Fruit fly (Drosophila melanogaster): ENCODE results near the gene CG1227.
A peak's percentile ranks its signal among the peaks of the same experiment; 100 is the strongest.

Gene CG1227

DNA sequence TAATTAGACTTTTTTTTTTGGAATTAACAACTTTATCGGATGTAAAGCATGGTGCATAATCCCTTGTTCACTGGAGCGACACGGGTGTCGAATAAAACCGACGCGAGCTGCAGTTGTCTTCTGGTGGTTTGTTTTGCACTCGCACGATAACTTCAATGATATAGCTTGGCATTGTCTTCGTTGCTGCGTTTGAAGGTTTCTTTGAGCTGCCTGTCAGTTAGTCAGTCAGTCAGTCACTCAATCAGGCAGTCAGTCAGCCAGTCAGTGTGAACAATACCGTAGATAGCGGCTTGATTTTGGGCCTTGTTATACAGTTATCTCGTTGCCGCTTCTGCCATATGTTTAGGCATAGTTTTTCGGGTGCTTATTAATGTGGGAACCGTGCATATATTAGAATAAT is 10.0 kb upstream of the CG1227 start:
- TF ChIP-seq CG7101 (tag; optimal IDR thresholded peaks at IDR 0.05): no peak
- TF ChIP-seq cic (GFP tag; optimal IDR thresholded peaks at IDR 0.05): no peak
- no peak for TF ChIP-seq CG11617 (GFP tag; optimal IDR thresholded peaks at IDR 0.05)
- no peak for TF ChIP-seq CG14711 (tag; optimal IDR thresholded peaks at IDR 0.05)
- no peak for TF ChIP-seq Crg-1 (GFP tag; optimal IDR thresholded peaks at IDR 0.05)
- no peak for TF ChIP-seq tj (GFP tag; optimal IDR thresholded peaks at IDR 0.05)
- no peak for TF ChIP-seq kay (GFP tag; ENCODE audit: borderline replicate concordance)
- no peak for TF ChIP-seq pad (GFP tag; optimal IDR thresholded peaks at IDR 0.05)
- TF ChIP-seq Hr96 (GFP tag; optimal IDR thresholded peaks at IDR 0.05): no peak

DNA sequence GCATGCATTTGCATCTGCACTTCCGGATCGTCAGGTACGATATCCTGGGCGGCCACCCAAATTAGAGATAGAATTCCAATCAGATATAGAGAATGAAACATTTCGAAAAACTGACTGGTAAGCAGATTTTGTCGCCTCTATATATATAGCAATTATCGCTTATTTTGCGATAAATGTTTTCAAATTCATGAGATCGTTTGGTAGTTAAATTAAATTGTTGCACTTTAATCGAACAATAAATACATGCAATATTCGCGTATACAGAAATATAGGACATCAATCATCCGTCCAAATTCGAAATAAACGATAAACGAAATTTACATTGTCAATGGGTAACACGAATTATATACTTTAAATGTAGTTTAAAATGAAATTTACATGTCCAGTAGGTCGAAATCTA is 2.3 kb upstream of the CG1227 start, which contains the start of gene Obp84a:
Obp84a (minus strand) TSS at position 101 of the 400 bp plus-strand sequence.
- TF ChIP-seq cic (GFP tag; optimal IDR thresholded peaks at IDR 0.05) (no peak), tj (GFP tag; optimal IDR thresholded peaks at IDR 0.05) (no peak)

DNA sequence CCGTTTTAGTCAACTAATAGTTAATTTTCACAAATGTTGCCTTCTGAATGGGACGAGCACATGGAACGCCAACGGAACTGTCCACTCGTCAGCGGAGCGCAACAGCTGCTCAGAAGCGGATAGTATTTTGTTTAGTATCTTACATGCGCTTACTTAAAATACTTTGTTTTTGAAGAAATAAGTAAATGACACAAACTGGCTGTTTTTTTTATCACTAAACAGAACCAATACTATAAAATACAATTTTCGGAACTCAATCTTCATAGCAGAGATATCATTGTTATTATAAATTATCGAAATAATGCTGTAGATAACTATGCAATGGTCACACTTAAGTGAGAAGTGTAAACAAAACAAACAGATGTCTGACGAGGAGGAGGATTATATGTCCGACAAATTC is 2.6 kb downstream of the CG1227 start, which contains the start of the genes Noc3 and CG10053:
Noc3 (minus strand) TSS at position 81 of the 400 bp plus-strand sequence.
CG10053 (plus strand) TSS at position 202 of the 400 bp plus-strand sequence.
- TF ChIP-seq bab1 (GFP tag; optimal IDR thresholded peaks at IDR 0.05) (peak; percentile 22), Mnt (GFP tag; optimal IDR thresholded peaks at IDR 0.05) (peak; percentile 96), kay (GFP tag; ENCODE audit: borderline replicate concordance) (no peak)

DNA sequence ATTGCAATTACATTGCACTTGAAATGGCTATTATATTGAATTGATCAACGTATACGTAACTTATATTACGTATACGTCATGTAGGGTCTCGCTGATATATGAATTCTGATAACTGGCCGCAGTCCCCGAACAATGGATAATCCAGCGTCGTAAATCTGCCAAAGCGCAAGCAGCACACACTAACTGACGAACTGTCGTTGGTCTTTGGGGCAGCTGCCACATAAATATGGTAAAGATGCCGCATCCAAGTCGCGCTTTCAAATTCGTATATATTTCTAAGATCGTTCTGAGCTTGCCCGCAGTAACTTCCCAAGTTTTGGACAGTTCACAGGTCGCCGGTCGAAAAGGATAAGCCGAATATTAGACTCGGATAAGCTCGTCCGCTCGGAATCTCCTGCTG is 8.1 kb downstream of the CG1227 start, which contains the start of gene CG14607:
CG14607 (plus strand) TSS at position 301 of the 400 bp plus-strand sequence.
- TF ChIP-seq CG12768 (GFP tag; optimal IDR thresholded peaks at IDR 0.05) (no peak), cic (GFP tag; optimal IDR thresholded peaks at IDR 0.05) (no peak), ovo (GFP tag; optimal IDR thresholded peaks at IDR 0.05) (no peak), CG1620 (GFP tag; optimal IDR thresholded peaks at IDR 0.05) (no peak), toe (GFP tag; optimal IDR thresholded peaks at IDR 0.05) (no peak), CG33017 (tag; optimal IDR thresholded peaks at IDR 0.05) (no peak), CG11617 (GFP tag; optimal IDR thresholded peaks at IDR 0.05) (no peak), Hr96 (GFP tag; optimal IDR thresholded peaks at IDR 0.05) (no peak), Crg-1 (GFP tag; optimal IDR thresholded peaks at IDR 0.05) (no peak), Mnt (GFP tag; optimal IDR thresholded peaks at IDR 0.05) (no peak)

DNA sequence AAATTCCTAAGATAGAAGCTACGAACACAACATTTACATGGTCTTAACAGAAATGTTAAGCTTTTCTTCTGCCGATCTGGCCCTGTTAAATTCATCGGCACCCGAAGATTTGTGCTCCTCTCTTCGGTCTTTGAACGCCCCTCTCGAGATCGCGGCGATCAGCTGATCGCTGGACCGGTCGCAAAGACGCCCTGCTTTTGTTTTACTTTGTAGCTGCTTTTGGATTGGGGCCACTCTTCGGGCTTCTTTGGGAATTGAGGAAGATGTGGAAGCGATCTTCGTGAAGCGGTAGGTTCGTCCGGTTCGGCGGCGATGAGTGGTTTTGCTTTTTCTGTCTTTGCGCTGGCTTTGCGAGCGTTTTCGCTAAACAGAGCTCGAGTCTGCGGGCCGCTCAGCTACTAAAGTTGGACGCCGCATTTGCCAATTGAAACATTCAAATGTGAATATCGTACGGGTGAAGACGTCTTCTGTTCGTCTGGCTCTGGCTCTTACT is 25.5 kb downstream of the CG1227 start, which contains the start of gene thw:
thw (plus strand) TSS at position 443 of the 493 bp plus-strand sequence.
- TF ChIP-seq kay (GFP tag; ENCODE audit: borderline replicate concordance) (no peak), CG7045 (GFP tag; optimal IDR thresholded peaks at IDR 0.05) (no peak), Hr96 (GFP tag; optimal IDR thresholded peaks at IDR 0.05) (no peak), pad (GFP tag; optimal IDR thresholded peaks at IDR 0.05) (no peak), CG7101 (tag; optimal IDR thresholded peaks at IDR 0.05) (no peak), CG14711 (tag; optimal IDR thresholded peaks at IDR 0.05) (no peak), cic (GFP tag; optimal IDR thresholded peaks at IDR 0.05) (no peak), cnc (optimal IDR thresholded peaks at IDR 0.05) (no peak), Mnt (GFP tag; optimal IDR thresholded peaks at IDR 0.05) (no peak), tj (GFP tag; optimal IDR thresholded peaks at IDR 0.05) (no peak), CG11617 (GFP tag; optimal IDR thresholded peaks at IDR 0.05) (no peak), bab1 (GFP tag; optimal IDR thresholded peaks at IDR 0.05) (no peak), ovo (GFP tag; optimal IDR thresholded peaks at IDR 0.05) (no peak)

DNA sequence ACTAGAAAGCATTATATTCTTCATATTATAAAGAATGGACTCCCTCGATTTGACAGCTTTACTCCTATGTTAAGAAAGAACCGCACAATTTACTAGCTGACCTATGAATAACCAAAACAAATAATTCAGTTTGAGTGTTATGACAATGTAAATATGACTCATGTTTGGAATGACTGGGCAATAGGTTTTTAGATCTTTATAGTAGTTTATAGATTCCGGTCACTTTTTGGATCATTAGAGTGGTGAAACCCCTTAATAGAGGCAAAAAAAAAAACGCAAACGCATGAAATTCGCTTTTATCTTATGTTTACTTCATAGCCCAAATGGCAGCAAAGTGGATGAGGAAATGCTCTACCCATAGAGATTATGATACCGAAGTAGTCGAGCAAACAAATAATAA is 29.9 kb downstream of the CG1227 start, which contains the start of gene CG14605:
CG14605 (minus strand) TSS at position 101 of the 400 bp plus-strand sequence.
- TF ChIP-seq ovo (GFP tag; optimal IDR thresholded peaks at IDR 0.05) (no peak), cnc (optimal IDR thresholded peaks at IDR 0.05) (no peak), CG12768 (GFP tag; optimal IDR thresholded peaks at IDR 0.05) (no peak), CG7101 (tag; optimal IDR thresholded peaks at IDR 0.05) (no peak), CG11617 (GFP tag; optimal IDR thresholded peaks at IDR 0.05) (no peak), CG33017 (tag; optimal IDR thresholded peaks at IDR 0.05) (no peak), kay (GFP tag; ENCODE audit: borderline replicate concordance) (no peak), cic (GFP tag; optimal IDR thresholded peaks at IDR 0.05) (no peak), CG1620 (GFP tag; optimal IDR thresholded peaks at IDR 0.05) (no peak), Clk (GFP tag; optimal IDR thresholded peaks at IDR 0.05) (no peak), Hr96 (GFP tag; optimal IDR thresholded peaks at IDR 0.05) (no peak), CG14711 (tag; optimal IDR thresholded peaks at IDR 0.05) (no peak), Crg-1 (GFP tag; optimal IDR thresholded peaks at IDR 0.05) (no peak), Mnt (GFP tag; optimal IDR thresholded peaks at IDR 0.05) (no peak), tj (GFP tag; optimal IDR thresholded peaks at IDR 0.05) (no peak), bab1 (GFP tag; optimal IDR thresholded peaks at IDR 0.05) (no peak), CG5204 (GFP tag; optimal IDR thresholded peaks at IDR 0.05) (no peak), toe (GFP tag; optimal IDR thresholded peaks at IDR 0.05) (no peak), CG7045 (GFP tag; optimal IDR thresholded peaks at IDR 0.05) (no peak)

DNA sequence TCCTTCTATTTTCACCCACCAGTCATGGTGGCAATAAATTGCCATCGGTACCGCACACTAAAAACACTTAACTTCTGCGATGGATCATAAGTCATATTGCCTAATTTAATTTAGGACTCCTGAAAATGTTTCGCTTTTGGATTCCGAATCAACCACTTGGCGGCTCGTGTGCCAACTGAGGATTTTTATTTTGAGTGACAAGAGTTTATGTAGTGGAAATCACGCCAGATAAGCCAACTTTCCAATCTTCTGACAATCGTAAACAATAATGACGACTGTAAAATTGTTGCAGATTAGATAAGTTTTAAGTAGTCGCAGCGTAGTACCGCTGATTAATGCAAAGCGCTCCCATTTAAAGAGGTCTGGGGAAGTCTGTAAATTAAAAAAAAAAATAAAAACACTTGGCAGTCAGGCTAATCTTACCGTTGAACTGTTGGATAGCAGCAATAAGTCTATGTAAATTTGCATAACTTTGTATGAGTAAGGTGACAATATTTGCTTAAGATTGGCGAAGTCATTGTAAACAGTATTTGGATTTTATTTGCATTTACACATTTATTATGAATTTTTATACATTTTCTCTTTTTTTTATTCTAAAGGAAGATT is 32.5 kb downstream of the CG1227 start, which contains the start of gene CG14606:
CG14606 (minus strand) TSS at position 160 of the 606 bp plus-strand sequence.
- TF ChIP-seq cic (GFP tag; optimal IDR thresholded peaks at IDR 0.05) (peak; percentile 65), Mnt (GFP tag; optimal IDR thresholded peaks at IDR 0.05) (peak; percentile 60), CG7101 (tag; optimal IDR thresholded peaks at IDR 0.05) (peak; percentile 79), Clk (GFP tag; optimal IDR thresholded peaks at IDR 0.05) (no peak), cnc (optimal IDR thresholded peaks at IDR 0.05) (no peak), CG33017 (tag; optimal IDR thresholded peaks at IDR 0.05) (peak; percentile 82), ovo (GFP tag; optimal IDR thresholded peaks at IDR 0.05) (peak; percentile 45), CG12768 (GFP tag; optimal IDR thresholded peaks at IDR 0.05) (peak; percentile 36), CG1620 (GFP tag; optimal IDR thresholded peaks at IDR 0.05) (peak; percentile 24), bab1 (GFP tag; optimal IDR thresholded peaks at IDR 0.05) (no peak), toe (GFP tag; optimal IDR thresholded peaks at IDR 0.05) (peak; percentile 66), tj (GFP tag; optimal IDR thresholded peaks at IDR 0.05) (peak; percentile 27), Crg-1 (GFP tag; optimal IDR thresholded peaks at IDR 0.05) (peak; percentile 83), CG5204 (GFP tag; optimal IDR thresholded peaks at IDR 0.05) (peak; percentile 35), pad (GFP tag; optimal IDR thresholded peaks at IDR 0.05) (peak; percentile 9), CG11617 (GFP tag; optimal IDR thresholded peaks at IDR 0.05) (peak; percentile 73), CG14711 (tag; optimal IDR thresholded peaks at IDR 0.05) (peak; percentile 52), kay (GFP tag; ENCODE audit: borderline replicate concordance) (peak; percentile 89), Hr96 (GFP tag; optimal IDR thresholded peaks at IDR 0.05) (peak; percentile 37), CG7045 (GFP tag; optimal IDR thresholded peaks at IDR 0.05) (peak; percentile 89)

Data from whole organism, adult.